Worm (Caenorhabditis elegans): ENCODE data around the gene col-17.
"Not testable (repeated sequence)": the region's sequence is repeated elsewhere in the genome, so short reads cannot be mapped to it uniquely, and the experiment has no call there.

DNA sequence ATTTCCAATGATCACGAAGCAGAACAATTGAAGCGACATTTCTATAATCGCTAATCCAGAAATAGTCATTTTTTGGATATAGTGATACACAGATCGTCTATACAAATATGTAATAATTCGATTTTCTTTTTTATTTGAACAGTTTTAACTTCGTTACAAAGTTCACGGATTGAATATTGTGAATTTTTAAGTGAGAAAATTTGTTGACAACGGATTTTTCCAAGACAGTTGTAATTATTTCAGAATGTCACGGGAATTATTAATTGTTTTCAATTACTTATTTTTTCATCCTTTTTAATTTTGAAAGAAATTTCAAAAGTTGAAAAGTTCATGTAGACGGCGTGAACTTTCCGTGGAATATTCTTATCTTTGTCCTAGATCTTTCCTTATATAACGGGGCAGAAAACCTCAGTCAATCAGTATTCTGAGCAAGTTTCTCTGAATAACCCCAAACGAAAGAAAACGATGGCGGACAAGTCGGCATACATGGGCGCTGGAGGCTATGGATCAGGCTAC is 25.2 kb downstream of the col-17 start, which contains the start of the genes T23B7.2 and nspd-4:
- not testable (repeated sequence) for TF ChIP-seq unc-39 (tag; optimal IDR thresholded peaks at IDR 0.05); nhr-12 (tag; optimal IDR thresholded peaks at IDR 0.05); ztf-11 (tag; optimal IDR thresholded peaks at IDR 0.05); elt-3 (tag; optimal IDR thresholded peaks at IDR 0.05); ceh-43 (GFP tag; optimal IDR thresholded peaks at IDR 0.05); blmp-1 (tag; optimal IDR thresholded peaks at IDR 0.05); unc-62 (GFP tag; optimal IDR thresholded peaks at IDR 0.05)

Data from whole organism, mixed stage, embryonic.